Worm (Caenorhabditis elegans) whole organism, late embryonic: ENCODE data around the gene K12H6.7.

Experiments
- K02D7.2 ChIP-seq: sonication (generic microtip); optimal IDR thresholded peaks from 2 replicates; lab custom pipeline; 2017; ENCODE audit warnings: mild to moderate bottlenecking, missing genetic modification characterization, missing compliant biosample characterization
- hlh-30 ChIP-seq: sonication (generic microtip); optimal IDR thresholded peaks from 2 replicates; lab custom pipeline; 2017; ENCODE audit warnings: antibody characterized with exemption, missing genetic modification characterization, missing compliant biosample characterization; ENCODE audit not compliant: insufficient read depth
- pqm-1 ChIP-seq: sonication (generic microtip); optimal IDR thresholded peaks from 2 replicates; lab custom pipeline; 2016; ENCODE audit warnings: missing genetic modification characterization, missing compliant biosample characterization
- unc-55 ChIP-seq: sonication (generic microtip); optimal IDR thresholded peaks from 2 replicates; lab custom pipeline; 2017; ENCODE audit warnings: missing biosample characterization, missing genetic modification reagents, missing genetic modification characterization

DNA sequence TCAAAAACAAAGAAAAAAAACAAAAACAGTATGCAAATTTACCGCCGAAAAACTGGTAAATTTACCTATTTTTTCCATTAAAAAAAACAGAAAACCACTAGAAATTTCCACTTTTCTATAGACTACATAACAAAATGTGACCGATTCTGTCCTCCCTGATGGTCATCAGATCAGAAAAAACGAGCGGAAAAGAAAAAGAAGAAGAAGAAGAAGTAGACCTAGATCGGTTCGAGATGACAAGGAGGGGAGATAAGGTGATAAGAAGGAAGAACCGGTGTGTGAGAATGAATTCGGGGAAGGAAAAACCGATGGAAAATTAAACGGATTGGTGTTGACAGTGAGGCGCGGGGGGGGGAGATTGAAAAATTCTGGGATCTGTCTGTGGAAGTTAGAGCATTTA is 19.4 kb upstream of the K12H6.7 start:
- TF ChIP-seq unc-55 (GFP tag; lab: Kevin White, UChicago) (no peak), pqm-1 (tag; lab: Kevin White, UChicago) (no peak), K02D7.2 (tag; lab: Kevin White, UChicago) (no peak), hlh-30 (no peak)
